Worm (Caenorhabditis elegans) whole organism, L4 larva: Measurements from ENCODE around the gene flp-25.

Source experiments
- Y105C5A.15 ChIP-seq: fragments of 200-800 bp; sonication (Bioruptor generic); IDR thresholded peaks from 2 replicates; pipeline ENCODE4 v1.3.6; 2022; ENCODE audit warnings: missing genetic modification characterization, missing compliant biosample characterization
- dpl-1 ChIP-seq: fragments of 150-350 bp; optimal IDR thresholded peaks from 2 replicates; lab custom pipeline; 2014; ENCODE audit warnings: missing biosample characterization, missing genetic modification reagents, missing genetic modification characterization
- fkh-10 ChIP-seq: fragments of 150-350 bp; optimal IDR thresholded peaks from 2 replicates; lab custom pipeline; 2014; ENCODE audit warnings: missing biosample characterization, missing genetic modification reagents, missing genetic modification characterization
- lin-29 ChIP-seq: fragments of 200-800 bp; sonication (Bioruptor generic); IDR thresholded peaks from 2 replicates; pipeline ENCODE4 v1.3.6; 2022; ENCODE audit warnings: missing genetic modification reagents, missing genetic modification characterization, missing compliant biosample characterization
- mep-1 ChIP-seq: fragments of 150-350 bp; sonication (generic microtip); optimal IDR thresholded peaks from 3 replicates; lab custom pipeline; 2014; ENCODE audit warnings: missing biosample characterization, missing genetic modification characterization
- mxl-2 ChIP-seq: fragments of 200-800 bp; sonication (Bioruptor generic); conservative IDR thresholded peaks from 2 replicates; pipeline ENCODE4 v1.3.6; 2022; ENCODE audit warnings: missing genetic modification reagents, missing genetic modification characterization, missing compliant biosample characterization
- skn-1 ChIP-seq: fragments of 150-350 bp; optimal IDR thresholded peaks from 2 replicates; lab custom pipeline; 2014; ENCODE audit warnings: missing biosample characterization, missing genetic modification characterization
- snpc-4 ChIP-seq: fragments of 150-350 bp; optimal IDR thresholded peaks from 2 replicates; lab custom pipeline; 2014; ENCODE audit warnings: missing biosample characterization, missing genetic modification characterization
- unc-130 ChIP-seq: sonication (generic microtip); optimal IDR thresholded peaks from 2 replicates; lab custom pipeline; 2016; ENCODE audit warnings: missing genetic modification reagents, missing genetic modification characterization, missing compliant biosample characterization
- unc-39 ChIP-seq: sonication (generic microtip); optimal IDR thresholded peaks from 2 replicates; lab custom pipeline; 2017; ENCODE audit warnings: missing biosample characterization, missing genetic modification characterization

DNA sequence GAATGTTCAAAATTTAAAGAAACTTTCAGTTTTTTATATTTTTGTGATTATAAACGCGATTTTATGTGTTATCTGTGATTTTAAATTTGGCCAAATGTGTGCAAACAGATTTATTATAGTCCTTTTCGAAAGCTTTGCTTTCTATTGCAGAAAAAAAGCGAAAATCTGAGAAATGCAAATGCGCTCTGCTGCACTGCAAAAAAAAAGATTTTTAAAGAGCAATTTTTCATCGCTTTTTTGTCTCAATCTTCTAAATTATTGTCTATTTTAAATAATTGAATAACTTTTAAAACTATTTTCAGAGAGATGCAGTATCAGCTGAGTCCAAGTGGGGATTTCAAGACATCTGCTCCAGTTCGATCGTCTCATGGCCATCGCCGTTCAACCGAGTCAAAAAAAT lies 39.3 kb upstream of the flp-25 start, which contains the start of gene cpb-1:
- no peak for TF ChIP-seq fkh-10 (GFP tag; lab: Kevin White, UChicago)
- no peak for TF ChIP-seq unc-39
- no peak for TF ChIP-seq mep-1
- no peak for TF ChIP-seq unc-130 (GFP tag; lab: Kevin White, UChicago)
- TF ChIP-seq skn-1 (tag; lab: Kevin White, UChicago), result no peak
- TF ChIP-seq snpc-4 (tag; lab: Kevin White, UChicago), result no peak
- no peak for TF ChIP-seq mxl-2 (GFP tag; lab: Robert Waterston, UW)
- TF ChIP-seq Y105C5A.15 (GFP tag; lab: Robert Waterston, UW), result no peak
- no peak for TF ChIP-seq lin-29
- TF ChIP-seq dpl-1 (GFP tag; lab: Kevin White, UChicago), result no peak
